Fruit fly (Drosophila melanogaster) whole organism, embryonic: ENCODE results near the gene CG7387.

Experiments used
- Atf-2 ChIP-seq: fragments of 200-800 bp; sonication (Bioruptor generic); optimal IDR thresholded peaks from 2 replicates; lab custom pipeline; 2016; ENCODE audit warnings: missing biosample characterization, missing genetic modification characterization
- BEAF-32 ChIP-seq: fragments of 200-800 bp; sonication (Bioruptor generic); optimal IDR thresholded peaks from 3 replicates; lab custom pipeline; 2017; ENCODE audit warnings: missing biosample characterization, missing genetic modification characterization, mild to moderate bottlenecking, moderate library complexity, missing genetic modification reagents
- Bdp1 ChIP-seq: fragments of 200-800 bp; sonication (Bioruptor generic); optimal IDR thresholded peaks from 3 replicates; lab custom pipeline; 2016; ENCODE audit warnings: missing biosample characterization, missing genetic modification characterization
- CG12071 ChIP-seq: fragments of 200-800 bp; sonication (Bioruptor generic); optimal IDR thresholded peaks from 3 replicates; lab custom pipeline; 2018; ENCODE audit warnings: missing biosample characterization, mild to moderate bottlenecking, missing genetic modification characterization
- CG14441 ChIP-seq: fragments of 200-800 bp; sonication (Bioruptor generic); IDR thresholded peaks from 2 replicates; pipeline ENCODE4 v1.3.6; 2022; ENCODE audit warnings: missing biosample characterization, missing genetic modification characterization
- CG16813 ChIP-seq: fragments of 200-800 bp; sonication (Bioruptor generic); IDR thresholded peaks from 3 replicates; pipeline ENCODE4 v1.3.6; 2022; ENCODE audit warnings: missing biosample characterization, missing genetic modification characterization; ENCODE audit not compliant: partially characterized antibody
- CG16815 ChIP-seq: fragments of 200-800 bp; sonication (Bioruptor generic); optimal IDR thresholded peaks from 3 replicates; lab custom pipeline; 2017; ENCODE audit warnings: missing biosample characterization, mild to moderate bottlenecking, missing genetic modification characterization
- CG17612 ChIP-seq: fragments of 200-800 bp; sonication (Bioruptor generic); IDR thresholded peaks from 2 replicates; pipeline ENCODE4 v1.3.6; 2022; ENCODE audit warnings: missing biosample characterization, missing genetic modification characterization
- CG2129 ChIP-seq: fragments of 200-800 bp; sonication (Bioruptor generic); IDR thresholded peaks from 2 replicates; pipeline ENCODE4 v1.3.6; 2022; ENCODE audit warnings: missing biosample characterization, missing genetic modification characterization; ENCODE audit not compliant: partially characterized antibody
- CG2202 ChIP-seq: fragments of 200-800 bp; sonication (Bioruptor generic); optimal IDR thresholded peaks from 2 replicates; lab custom pipeline; 2018; ENCODE audit warnings: missing biosample characterization, mild to moderate bottlenecking, missing genetic modification characterization
- CG2712 ChIP-seq: fragments of 200-800 bp; optimal IDR thresholded peaks from 3 replicates; lab custom pipeline; 2019; ENCODE audit warnings: missing biosample characterization, mild to moderate bottlenecking, missing genetic modification characterization, moderate library complexity
- CG31365 ChIP-seq: fragments of 200-800 bp; sonication (Bioruptor generic); optimal IDR thresholded peaks from 2 replicates; lab custom pipeline; 2018; ENCODE audit warnings: missing biosample characterization, mild to moderate bottlenecking, missing genetic modification characterization
- CG3163 ChIP-seq: fragments of 200-800 bp; sonication (Bioruptor generic); optimal IDR thresholded peaks from 3 replicates; lab custom pipeline; 2016; ENCODE audit warnings: missing biosample characterization, missing genetic modification characterization
- CG3281 ChIP-seq: fragments of 200-800 bp; sonication (Bioruptor generic); optimal IDR thresholded peaks from 3 replicates; lab custom pipeline; 2017; ENCODE audit warnings: missing biosample characterization, mild to moderate bottlenecking, missing genetic modification characterization
- CG3407 ChIP-seq: fragments of 200-800 bp; sonication (Bioruptor generic); optimal IDR thresholded peaks from 2 replicates; lab custom pipeline; 2018; ENCODE audit warnings: missing biosample characterization, mild to moderate bottlenecking, missing genetic modification characterization
- CG4282 ChIP-seq: fragments of 200-800 bp; sonication (Bioruptor generic); optimal IDR thresholded peaks from 2 replicates; lab custom pipeline; 2016; ENCODE audit warnings: missing biosample characterization, missing genetic modification characterization
- CG4360 ChIP-seq: fragments of 200-800 bp; sonication (Bioruptor generic); IDR thresholded peaks from 2 replicates; pipeline ENCODE4 v1.3.6; 2022; ENCODE audit warnings: missing biosample characterization, missing genetic modification characterization
- CG4404 ChIP-seq: fragments of 200-800 bp; sonication (Bioruptor generic); IDR thresholded peaks from 2 replicates; pipeline ENCODE4 v1.3.6; 2022; ENCODE audit warnings: missing biosample characterization, missing genetic modification characterization
- CG6175 ChIP-seq: fragments of 200-800 bp; sonication (Bioruptor generic); IDR thresholded peaks from 3 replicates; pipeline ENCODE4 v1.3.6; 2022; ENCODE audit warnings: missing biosample characterization, missing genetic modification characterization
- CG9215 ChIP-seq: fragments of 200-800 bp; sonication (Bioruptor generic); IDR thresholded peaks from 2 replicates; pipeline ENCODE4 v1.3.6; 2022; ENCODE audit warnings: missing biosample characterization, missing genetic modification characterization
- CoRest ChIP-seq: fragments of 200-800 bp; sonication (Bioruptor generic); optimal IDR thresholded peaks from 3 replicates; lab custom pipeline; 2018; ENCODE audit warnings: missing biosample characterization, mild to moderate bottlenecking, missing genetic modification characterization, moderate library complexity
- Dip3 ChIP-seq: fragments of 200-800 bp; sonication (Bioruptor generic); optimal IDR thresholded peaks from 3 replicates; lab custom pipeline; 2016; ENCODE audit warnings: missing biosample characterization, missing genetic modification characterization
- Elba2 ChIP-seq: fragments of 200-800 bp; sonication (Bioruptor generic); optimal IDR thresholded peaks from 3 replicates; lab custom pipeline; 2016; ENCODE audit warnings: missing biosample characterization, missing genetic modification characterization
- HLH3B ChIP-seq: fragments of 200-800 bp; sonication (Bioruptor generic); IDR thresholded peaks from 2 replicates; pipeline ENCODE4 v1.3.6; 2022; ENCODE audit warnings: missing biosample characterization, missing genetic modification characterization
- HLH4C ChIP-seq: fragments of 200-800 bp; sonication (Bioruptor generic); IDR thresholded peaks from 3 replicates; pipeline ENCODE4 v1.3.6; 2022; ENCODE audit warnings: missing biosample characterization, missing genetic modification characterization; ENCODE audit not compliant: partially characterized antibody
- NC2β ChIP-seq: fragments of 200-800 bp; sonication (Bioruptor generic); optimal IDR thresholded peaks from 2 replicates; lab custom pipeline; 2016; ENCODE audit warnings: missing biosample characterization, missing genetic modification characterization
- Nf-YA ChIP-seq: fragments of 200-800 bp; sonication (Bioruptor generic); IDR thresholded peaks from 2 replicates; pipeline ENCODE4 v1.3.6; 2022; ENCODE audit warnings: missing biosample characterization, missing genetic modification characterization
- Nf-YB ChIP-seq: fragments of 200-800 bp; sonication (Bioruptor generic); optimal IDR thresholded peaks from 3 replicates; lab custom pipeline; 2019; ENCODE audit warnings: missing biosample characterization, mild to moderate bottlenecking, missing genetic modification characterization, moderate library complexity
- Sox100B ChIP-seq: fragments of 200-800 bp; sonication (Bioruptor generic); optimal IDR thresholded peaks from 3 replicates; lab custom pipeline; 2018; ENCODE audit warnings: missing biosample characterization, mild to moderate bottlenecking, missing genetic modification characterization
- Trl ChIP-seq, 3 experiments: fragments of >200 bp in 2 of 3; fragments of 200-800 bp in 1 of 3; sonication (Bioruptor generic) in 1 of 3; optimal IDR thresholded peaks; 2 replicates in 1 of 3; 3 replicates in 2 of 3; lab custom pipeline; 2016 to 2017; ENCODE audit warnings: missing biosample characterization in 1 of 3, missing genetic modification characterization in 1 of 3
- al ChIP-seq: fragments of 200-800 bp; sonication (Bioruptor generic); IDR thresholded peaks from 2 replicates; pipeline ENCODE4 v1.3.6; 2022; ENCODE audit warnings: missing biosample characterization, missing genetic modification characterization
- cad ChIP-seq: fragments of >200 bp; optimal IDR thresholded peaks from 2 replicates; lab custom pipeline; 2017; ENCODE audit warnings: missing biosample characterization, missing genetic modification characterization
- chinmo ChIP-seq: fragments of 200-800 bp; sonication (Bioruptor generic); IDR thresholded peaks from 4 replicates; pipeline ENCODE4 v1.3.6; 2022; ENCODE audit warnings: missing biosample characterization, missing genetic modification characterization; ENCODE audit not compliant: partially characterized antibody
- dm ChIP-seq: fragments of 200-800 bp; sonication (Bioruptor generic); optimal IDR thresholded peaks from 3 replicates; lab custom pipeline; 2016; ENCODE audit warnings: missing biosample characterization, missing genetic modification characterization
- eyg ChIP-seq: fragments of 200-800 bp; sonication (Bioruptor generic); optimal IDR thresholded peaks from 3 replicates; lab custom pipeline; 2016; ENCODE audit warnings: missing biosample characterization, missing genetic modification characterization
- grn ChIP-seq: fragments of 200-800 bp; sonication (Bioruptor generic); optimal IDR thresholded peaks from 3 replicates; lab custom pipeline; 2017; ENCODE audit warnings: missing biosample characterization, missing genetic modification characterization
- hb ChIP-seq: fragments of 200-800 bp; sonication (Bioruptor generic); IDR thresholded peaks from 3 replicates; pipeline ENCODE4 v1.3.6; 2022; ENCODE audit warnings: missing biosample characterization, missing genetic modification characterization; ENCODE audit not compliant: partially characterized antibody
- hth ChIP-seq: fragments of >200 bp; optimal IDR thresholded peaks from 2 replicates; lab custom pipeline; 2017; ENCODE audit warnings: inconsistent platforms
- ind ChIP-seq: fragments of 200-800 bp; sonication (Bioruptor generic); optimal IDR thresholded peaks from 3 replicates; lab custom pipeline; 2016; ENCODE audit warnings: missing biosample characterization, missing genetic modification characterization
- jing ChIP-seq: fragments of 200-800 bp; sonication (Bioruptor generic); optimal IDR thresholded peaks from 2 replicates; lab custom pipeline; 2018; ENCODE audit warnings: missing biosample characterization, mild to moderate bottlenecking, missing genetic modification characterization
- knrl ChIP-seq: fragments of 200-800 bp; sonication (Bioruptor generic); IDR thresholded peaks from 3 replicates; pipeline ENCODE4 v1.3.6; 2022; ENCODE audit warnings: missing biosample characterization, missing genetic modification characterization; ENCODE audit not compliant: partially characterized antibody
- mirr ChIP-seq: fragments of 200-800 bp; sonication (Bioruptor generic); optimal IDR thresholded peaks from 3 replicates; lab custom pipeline; 2018; ENCODE audit warnings: missing biosample characterization, mild to moderate bottlenecking, missing genetic modification characterization
- p53 ChIP-seq: fragments of 200-800 bp; sonication (Bioruptor generic); optimal IDR thresholded peaks from 2 replicates; lab custom pipeline; 2016; ENCODE audit warnings: missing biosample characterization, missing genetic modification characterization
- phol ChIP-seq: fragments of 200-800 bp; sonication (Bioruptor generic); optimal IDR thresholded peaks from 3 replicates; lab custom pipeline; 2018; ENCODE audit warnings: missing biosample characterization, mild to moderate bottlenecking, missing genetic modification characterization, moderate library complexity
- pita ChIP-seq: fragments of 200-800 bp; sonication (Bioruptor generic); optimal IDR thresholded peaks from 2 replicates; lab custom pipeline; 2017; ENCODE audit warnings: missing biosample characterization, mild to moderate bottlenecking, missing genetic modification characterization
- shn ChIP-seq: fragments of 200-800 bp; sonication (Bioruptor generic); optimal IDR thresholded peaks from 3 replicates; lab custom pipeline; 2016; ENCODE audit warnings: missing biosample characterization, missing genetic modification characterization
- tio ChIP-seq: fragments of 200-800 bp; sonication (Bioruptor generic); optimal IDR thresholded peaks from 2 replicates; lab custom pipeline; 2017; ENCODE audit warnings: missing biosample characterization, missing genetic modification characterization, inconsistent platforms
- trem ChIP-seq: fragments of 200-800 bp; optimal IDR thresholded peaks from 3 replicates; lab custom pipeline; 2019; ENCODE audit warnings: missing biosample characterization, mild to moderate bottlenecking, missing genetic modification characterization, moderate library complexity
- wor ChIP-seq: fragments of 200-800 bp; sonication (Bioruptor generic); IDR thresholded peaks from 2 replicates; pipeline ENCODE4 v1.3.6; 2022; ENCODE audit warnings: missing biosample characterization, missing genetic modification characterization
- yki ChIP-seq: fragments of >200 bp; optimal IDR thresholded peaks from 3 replicates; lab custom pipeline; 2018

The CG7387 gene

DNA sequence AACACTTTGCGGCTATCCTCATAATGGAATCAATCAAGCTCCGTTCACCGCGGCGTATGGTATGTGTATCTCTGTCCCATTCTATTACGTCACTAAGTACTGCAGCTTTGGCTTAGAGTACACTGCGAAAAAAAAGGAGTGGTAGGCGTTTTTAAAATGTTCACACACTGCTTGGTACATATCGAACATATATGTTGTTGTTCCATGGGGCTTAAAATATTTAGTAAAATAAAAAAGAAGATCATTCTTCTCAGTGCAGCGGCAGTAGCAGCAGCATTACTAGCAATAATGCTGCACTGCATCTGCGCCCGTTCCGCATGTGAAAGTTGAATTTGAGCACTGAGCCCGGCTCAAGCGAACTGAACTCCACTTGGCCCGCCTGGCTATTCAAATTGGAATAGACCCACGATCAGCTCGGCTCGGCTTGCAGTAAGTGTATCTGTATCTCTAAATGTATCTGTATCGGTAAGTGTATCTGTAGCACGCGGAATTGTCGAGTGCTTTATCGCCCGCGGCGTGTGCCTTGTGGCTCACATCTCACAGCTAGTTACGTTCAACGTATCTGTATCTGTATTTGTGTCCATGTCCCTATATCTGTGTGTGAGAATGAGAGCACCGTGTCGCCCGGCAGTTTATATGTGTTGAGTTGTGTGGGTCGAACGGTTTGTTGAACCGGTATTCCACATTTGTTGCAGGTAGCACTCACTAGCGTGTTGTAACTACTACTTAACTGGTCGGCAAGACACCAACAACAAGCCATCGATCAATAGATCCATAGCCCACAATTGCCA lies 39.5 kb downstream of the CG7387 start (continued):
- TF ChIP-seq ind (peak; percentile 64), Atf-2 (peak; percentile 37), p53 (no peak), CG3163 (no peak), CG17612 (GFP tag; lab: Robert Waterston, UW) (no peak), al (GFP tag; lab: Robert Waterston, UW) (no peak), Sox100B (GFP tag; lab: Kevin White, UChicago) (peak; percentile 60), Dip3 (no peak), wor (GFP tag; lab: Robert Waterston, UW) (peak; percentile 39; the same call in 1 of the 2 replicates), Trl (optimal IDR thresholded peaks at IDR 0.05; lab: Kevin White, UChicago) (no peak), Trl (GFP tag; optimal IDR thresholded peaks at IDR 0.05; lab: Kevin White, UChicago) (no peak), pita (GFP tag; lab: Kevin White, UChicago) (no peak), jing (GFP tag; lab: Kevin White, UChicago) (peak; percentile 65), BEAF-32 (GFP tag; lab: Kevin White, UChicago) (no peak), HLH3B (GFP tag; lab: Robert Waterston, UW) (peak; percentile 71), CG6175 (GFP tag; lab: Robert Waterston, UW) (peak; percentile 53; the same call in 1 of the 3 replicates), CG4360 (GFP tag; lab: Robert Waterston, UW) (peak; percentile 27; the same call in 1 of the 2 replicates), NC2β (GFP tag; lab: Kevin White, UChicago) (peak; percentile 10), Bdp1 (GFP tag; lab: Kevin White, UChicago) (peak; percentile 9), CG2202 (no peak), knrl (no peak), CoRest (tag; lab: Kevin White, UChicago) (peak; percentile 60), CG16815 (GFP tag; lab: Kevin White, UChicago) (no peak), grn (peak; percentile 34), CG4404 (no peak), CG2129 (GFP tag; lab: Robert Waterston, UW) (no peak), hb (no peak), CG9215 (GFP tag; lab: Robert Waterston, UW) (no peak), chinmo (GFP tag; lab: Robert Waterston, UW) (0 out of 4 replicates have a peak, but pooled peaks have one; percentile 48), shn (GFP tag; lab: Kevin White, UChicago) (no peak), CG14441 (GFP tag; lab: Robert Waterston, UW) (peak; percentile 66), cad (GFP tag; lab: Kevin White, UChicago) (no peak), CG16813 (no peak), CG3281 (GFP tag; lab: Kevin White, UChicago) (peak; percentile 22), CG12071 (GFP tag; lab: Kevin White, UChicago) (peak; percentile 42), tio (peak; percentile 62), hth (lab: Kevin White, UChicago) (no peak), CG3407 (GFP tag; lab: Kevin White, UChicago) (no peak), yki (lab: Kevin White, UChicago) (no peak), Nf-YB (no peak), HLH4C (GFP tag; lab: Robert Waterston, UW) (no peak), phol (tag; lab: Kevin White, UChicago) (peak; percentile 69), CG4282 (GFP tag; lab: Kevin White, UChicago) (no peak), eyg (no peak), Nf-YA (GFP tag; lab: Robert Waterston, UW) (no peak), CG31365 (no peak), dm (GFP tag; lab: Kevin White, UChicago) (no peak), CG2712 (tag; lab: Kevin White, UChicago) (peak; percentile 33), Elba2 (GFP tag; lab: Kevin White, UChicago) (no peak), trem (no peak), mirr (GFP tag; lab: Kevin White, UChicago) (no peak)
